Fruit fly (Drosophila melanogaster): ENCODE data around the gene CG13295.

The CG13295 gene

dm6 chr3L:6084446-6084845 is 9.4 kb upstream of the CG13295 start:
- no peak for TF ChIP-seq CG8478 (optimal IDR thresholded peaks at IDR 0.05)
- no peak for TF ChIP-seq CTCF (optimal IDR thresholded peaks at IDR 0.05)

DNA sequence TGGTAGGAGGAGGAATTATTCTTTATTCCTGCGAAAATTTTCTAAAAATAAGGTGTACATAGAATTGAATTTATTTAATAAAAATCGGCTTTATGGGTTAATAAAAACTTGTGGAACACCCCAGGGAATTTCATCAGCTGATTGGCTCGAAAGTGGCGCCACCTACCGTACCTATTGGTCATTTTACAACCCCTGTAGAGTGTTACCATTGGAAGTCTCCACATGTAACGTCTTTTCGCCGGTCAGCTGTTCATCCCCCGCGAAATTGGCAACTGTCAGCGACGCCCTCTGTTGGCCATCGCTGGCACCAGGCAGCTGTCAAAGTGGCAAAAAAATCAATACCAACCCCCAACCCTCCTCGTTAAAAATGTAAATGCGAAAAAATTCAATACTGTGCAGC is 7.5 kb upstream of the CG13295 start, which contains the start of gene CG13293:
CG13293 (plus strand) TSS at position 323 of the 400 bp plus-strand sequence.
- TF ChIP-seq CTCF (optimal IDR thresholded peaks at IDR 0.05) (peak; percentile 92 to 97), CG8478 (optimal IDR thresholded peaks at IDR 0.05) (no peak)

- TF ChIP-seq CTCF (optimal IDR thresholded peaks at IDR 0.05), result no peak
- TF ChIP-seq CG8478 (optimal IDR thresholded peaks at IDR 0.05), result no peak
Measured at dm6 chr3L:6076429-6076828, 1.4 kb upstream of the CG13295 start, which contains the start of gene ssp6. Gene ssp6, plus strand, starts transcription at chr3L:6076722.

- TF ChIP-seq CG8478 (optimal IDR thresholded peaks at IDR 0.05) (no peak), CTCF (optimal IDR thresholded peaks at IDR 0.05) (peak in 1 of 2 experiments; percentile 54)
Measured at dm6 chr3L:6071454-6072189, 3.4 kb downstream of the CG13295 start, which contains the start of gene CG6602. Gene CG6602, plus strand, starts transcription at chr3L:6072139.

dm6 chr3L:6070119-6070518 is 4.9 kb downstream of the CG13295 start:
- no peak for TF ChIP-seq CG8478 (optimal IDR thresholded peaks at IDR 0.05)
- TF ChIP-seq CTCF (optimal IDR thresholded peaks at IDR 0.05), result no peak

dm6 chr3L:6068178-6068577 is 6.9 kb downstream of the CG13295 start:
- no peak for TF ChIP-seq CTCF (optimal IDR thresholded peaks at IDR 0.05)
- TF ChIP-seq CG8478 (optimal IDR thresholded peaks at IDR 0.05), result no peak

DNA sequence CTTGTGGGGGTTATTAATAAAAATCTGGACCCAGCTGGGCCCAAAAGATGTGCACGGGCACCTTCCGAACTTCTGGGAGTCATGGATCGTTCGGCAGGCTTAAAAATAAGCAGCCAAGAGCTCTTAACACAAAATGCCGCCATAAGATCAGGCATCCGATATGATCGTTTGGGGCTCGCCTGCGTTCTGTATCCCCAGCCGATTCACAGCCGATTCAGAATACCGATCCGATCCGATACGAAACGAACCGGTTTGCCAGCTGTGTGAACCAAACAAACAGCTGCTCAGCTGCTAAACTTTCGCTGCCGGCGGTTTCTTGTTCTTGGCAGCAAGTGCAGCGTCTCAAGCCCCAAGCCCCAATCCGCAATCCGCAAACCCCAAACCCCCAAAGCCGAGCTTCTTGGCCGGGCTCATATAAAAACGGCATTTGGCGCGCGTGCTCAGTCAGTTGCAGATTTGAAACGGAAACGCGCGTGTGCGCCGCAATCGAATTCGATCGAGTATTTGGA is 9.1 kb downstream of the CG13295 start, which contains the start of gene CG42269:
CG42269 (plus strand) TSS at position 416 of the 509 bp plus-strand sequence.
- TF ChIP-seq CTCF (optimal IDR thresholded peaks at IDR 0.05), result no peak
- TF ChIP-seq CG8478 (optimal IDR thresholded peaks at IDR 0.05), result no peak

dm6 chr3L:6062860-6063607 is 12.0 kb downstream of the CG13295 start, which contains the start of gene CG10472:
Gene CG10472, minus strand, starts transcription at chr3L:6062910.
- no peak for TF ChIP-seq CTCF (optimal IDR thresholded peaks at IDR 0.05)

DNA sequence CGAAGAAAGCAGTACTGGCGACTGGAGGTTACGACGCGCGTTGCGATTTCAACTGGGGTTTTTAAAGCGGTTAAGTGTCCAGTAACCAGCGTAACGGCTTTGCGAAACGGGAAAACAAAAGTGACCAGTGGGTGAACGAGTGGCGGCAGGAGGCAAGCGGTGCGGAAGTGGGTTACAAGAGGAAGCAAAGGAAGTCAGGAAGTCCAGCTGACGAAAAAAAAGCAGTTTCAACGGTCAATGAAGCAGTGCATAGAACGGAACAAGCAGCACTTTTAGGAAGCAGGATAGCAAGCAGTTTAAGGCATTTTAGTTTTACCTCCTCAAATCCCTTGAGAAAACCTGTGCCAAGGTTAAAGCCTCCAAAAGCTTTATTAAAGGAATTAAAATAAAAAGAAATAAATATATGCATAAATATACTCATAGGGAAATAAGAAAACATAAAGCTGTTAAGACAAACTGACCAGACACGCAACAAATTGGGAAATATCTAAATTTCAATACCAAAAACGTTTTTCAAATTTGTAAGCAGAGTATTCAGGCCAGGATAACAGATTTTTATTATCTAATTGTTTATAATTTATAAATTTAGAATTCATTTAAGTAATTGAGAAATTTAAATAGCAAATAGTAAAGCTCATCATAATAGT is 15.9 kb downstream of the CG13295 start, which contains the start of gene CG6592:
CG6592 (plus strand) TSS at position 597 of the 647 bp plus-strand sequence.
- TF ChIP-seq CG8478 (optimal IDR thresholded peaks at IDR 0.05), result no peak
- TF ChIP-seq CTCF (optimal IDR thresholded peaks at IDR 0.05), result peak; percentile 61 to 65

- TF ChIP-seq CTCF (optimal IDR thresholded peaks at IDR 0.05) (peak; percentile 52 to 62), CG8478 (optimal IDR thresholded peaks at IDR 0.05) (no peak)
Measured at dm6 chr3L:6054803-6055202, 20.2 kb downstream of the CG13295 start, which contains the start of gene tant. Gene tant, plus strand, starts transcription at chr3L:6055136.

DNA sequence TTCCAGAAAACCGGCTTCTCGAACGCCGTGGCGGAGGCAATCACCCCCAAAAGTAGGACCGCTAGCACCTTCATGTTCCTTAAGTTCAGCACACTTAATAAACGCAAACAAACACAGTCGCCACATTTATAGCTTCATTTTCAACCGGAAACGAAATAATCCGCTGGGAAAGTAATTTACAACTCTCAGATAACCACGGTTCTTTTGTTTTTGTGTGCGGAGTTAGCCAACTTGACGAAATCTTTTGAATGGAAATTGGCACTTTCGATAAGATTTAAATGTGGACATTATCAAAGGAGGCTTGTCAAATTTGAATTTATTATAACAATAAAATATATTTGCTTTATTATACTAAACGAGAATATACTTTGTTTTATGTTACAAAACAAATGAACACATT is 20.7 kb downstream of the CG13295 start, which contains the start of gene Jon65Ai:
Jon65Ai (minus strand) TSS at position 101 of the 400 bp plus-strand sequence.
- no peak for TF ChIP-seq CTCF (optimal IDR thresholded peaks at IDR 0.05)
- no peak for TF ChIP-seq CG8478 (optimal IDR thresholded peaks at IDR 0.05)

- no peak for TF ChIP-seq CG8478 (optimal IDR thresholded peaks at IDR 0.05)
- no peak for TF ChIP-seq CTCF (optimal IDR thresholded peaks at IDR 0.05)
Measured at dm6 chr3L:6052021-6052420, 23.0 kb downstream of the CG13295 start, which contains the start of gene Jon65Aii. Gene Jon65Aii, plus strand, starts transcription at chr3L:6052321.

DNA sequence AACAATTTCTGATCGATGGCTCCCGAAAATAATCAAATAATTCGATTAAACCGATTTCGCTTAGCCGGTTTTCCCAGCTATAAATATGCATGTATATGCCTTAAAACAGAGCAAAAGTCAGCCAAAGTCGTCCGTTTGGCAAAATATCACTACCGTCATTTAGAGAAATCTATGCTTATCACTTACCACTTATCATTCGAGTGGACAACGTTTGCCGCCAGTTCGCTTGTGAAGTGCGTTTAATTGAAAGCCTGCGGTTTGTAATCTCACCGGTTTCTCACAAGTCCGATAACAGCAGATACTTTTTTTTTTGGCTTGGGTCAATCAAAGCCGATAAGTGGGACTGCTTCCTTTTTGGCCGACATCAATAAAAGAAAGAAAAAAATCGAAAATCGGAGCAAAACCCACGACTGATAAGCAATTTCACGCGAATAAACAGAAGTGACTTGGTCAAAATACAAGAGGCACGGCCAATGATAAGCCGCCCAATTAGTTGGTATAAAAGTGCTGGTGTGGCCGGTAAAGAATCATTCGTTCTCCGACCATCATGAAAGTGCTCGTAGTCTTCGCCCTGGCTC is 24.7 kb downstream of the CG13295 start, which contains the start of gene Jon65Aiii:
Jon65Aiii (plus strand) TSS at position 528 of the 578 bp plus-strand sequence.
- TF ChIP-seq CTCF (optimal IDR thresholded peaks at IDR 0.05) (no peak), CG8478 (optimal IDR thresholded peaks at IDR 0.05) (no peak)

- TF ChIP-seq CG8478 (optimal IDR thresholded peaks at IDR 0.05) (no peak), CTCF (optimal IDR thresholded peaks at IDR 0.05) (no peak)
Measured at dm6 chr3L:6038720-6039205, 36.3 kb downstream of the CG13295 start, which contains the start of gene Jon65Aiv. Gene Jon65Aiv, plus strand, starts transcription at chr3L:6039155.
